Worm (Caenorhabditis elegans): ENCODE measurements around the gene T14G8.2.
A peak's percentile ranks its signal among the peaks of the same experiment; 100 is the strongest.

T14G8.2 gene

ce11 chrX:12889837-12890449 is 32.1 kb downstream of the T14G8.2 start (continued):
- TF ChIP-seq nhr-12 (tag; optimal IDR thresholded peaks at IDR 0.05), result no peak
- TF ChIP-seq nhr-47 (tag; optimal IDR thresholded peaks at IDR 0.05), result peak; percentile 83
- no peak for TF ChIP-seq F16B12.6 (tag; optimal IDR thresholded peaks at IDR 0.05)

ce11 chrX:12899140-12899888 is 41.5 kb downstream of the T14G8.2 start:
- TF ChIP-seq nhr-85 (tag) (peak; percentile 75), Y116A8C.19 (tag; optimal IDR thresholded peaks at IDR 0.05; ENCODE audit: borderline replicate concordance) (no peak), lin-39 (tag; optimal IDR thresholded peaks at IDR 0.05) (no peak), ztf-11 (tag; optimal IDR thresholded peaks at IDR 0.05) (no peak), nhr-28 (tag; optimal IDR thresholded peaks at IDR 0.05) (no peak), xbp-1 (tag; optimal IDR thresholded peaks at IDR 0.05) (no peak), rnt-1 (tag; optimal IDR thresholded peaks at IDR 0.05) (peak; percentile 5), ets-5 (GFP tag; IDR thresholded peaks at IDR 0.05) (no peak), ztf-4 (tag; optimal IDR thresholded peaks at IDR 0.05) (no peak), nhr-84 (tag; optimal IDR thresholded peaks at IDR 0.05) (no peak), blmp-1 (tag; optimal IDR thresholded peaks at IDR 0.05) (peak; percentile 54), elt-2 (tag; optimal IDR thresholded peaks at IDR 0.05) (no peak), zag-1 (tag; optimal IDR thresholded peaks at IDR 0.05) (no peak), ceh-63 (GFP tag; optimal IDR thresholded peaks at IDR 0.05) (no peak), nhr-20 (tag; optimal IDR thresholded peaks at IDR 0.05) (peak; percentile 55), unc-130 (tag; optimal IDR thresholded peaks at IDR 0.05) (no peak), fos-1 (tag; optimal IDR thresholded peaks at IDR 0.05) (no peak), snpc-4 (tag; optimal IDR thresholded peaks at IDR 0.05) (no peak), nhr-47 (tag; optimal IDR thresholded peaks at IDR 0.05) (peak; percentile 60), dpl-1 (GFP tag; optimal IDR thresholded peaks at IDR 0.05) (no peak), ama-1 (optimal IDR thresholded peaks at IDR 0.05) (no peak), swsn-7 (tag; optimal IDR thresholded peaks at IDR 0.05) (peak; percentile 36), ceh-88 (GFP tag; IDR thresholded peaks at IDR 0.05) (no peak), zip-4 (GFP tag; optimal IDR thresholded peaks at IDR 0.05) (no peak), unc-98 (GFP tag; IDR thresholded peaks at IDR 0.05) (no peak), C04F5.9 (tag; optimal IDR thresholded peaks at IDR 0.05) (no peak), elt-3 (tag; optimal IDR thresholded peaks at IDR 0.05) (peak in 2 of 6 experiments; percentile 39 to 47), pqm-1 (tag; optimal IDR thresholded peaks at IDR 0.05) (no peak), unc-86 (tag; optimal IDR thresholded peaks at IDR 0.05) (no peak), ces-1 (GFP tag; optimal IDR thresholded peaks at IDR 0.05) (no peak), ceh-82 (tag; optimal IDR thresholded peaks at IDR 0.05) (peak in 1 of 3 experiments; percentile 44), vab-15 (tag; optimal IDR thresholded peaks at IDR 0.05) (no peak), pax-3 (tag; optimal IDR thresholded peaks at IDR 0.05) (no peak), lin-14 (GFP tag; optimal IDR thresholded peaks at IDR 0.05) (peak; percentile 70), fkh-4 (tag; optimal IDR thresholded peaks at IDR 0.05; ENCODE audit: borderline replicate concordance) (no peak), C34B4.2 (tag; optimal IDR thresholded peaks at IDR 0.05) (no peak), grh-1 (GFP tag; IDR thresholded peaks at IDR 0.05) (no peak), nhr-12 (tag; optimal IDR thresholded peaks at IDR 0.05) (no peak), sox-4 (tag; optimal IDR thresholded peaks at IDR 0.05) (no peak), hpl-2 (GFP tag; optimal IDR thresholded peaks at IDR 0.05) (no peak), skn-1 (tag; optimal IDR thresholded peaks at IDR 0.05) (no peak), sptf-1 (tag; optimal IDR thresholded peaks at IDR 0.05) (no peak), unc-30 (tag; optimal IDR thresholded peaks at IDR 0.05) (no peak), efl-3 (GFP tag; optimal IDR thresholded peaks at IDR 0.05) (no peak), mef-2 (tag; optimal IDR thresholded peaks at IDR 0.05) (no peak), nhr-11 (tag; optimal IDR thresholded peaks at IDR 0.05) (no peak), alr-1 (tag; optimal IDR thresholded peaks at IDR 0.05; ENCODE audit: borderline replicate concordance) (no peak), aly-2 (tag; optimal IDR thresholded peaks at IDR 0.05) (no peak)
